Worm (Caenorhabditis elegans) whole organism, late embryonic: ENCODE data around the gene ZK867.2.

Source experiments
- C08G9.2 ChIP-seq: sonication (generic microtip); optimal IDR thresholded peaks from 2 replicates; lab custom pipeline; 2016; ENCODE audit warnings: mild to moderate bottlenecking, missing genetic modification characterization, moderate library complexity, missing compliant biosample characterization
- F13H6.1 ChIP-seq: sonication (generic microtip); optimal IDR thresholded peaks from 2 replicates; lab custom pipeline; 2016; ENCODE audit warnings: missing genetic modification characterization, missing compliant biosample characterization
- K02D7.2 ChIP-seq: sonication (generic microtip); optimal IDR thresholded peaks from 2 replicates; lab custom pipeline; 2017; ENCODE audit warnings: mild to moderate bottlenecking, missing genetic modification characterization, missing compliant biosample characterization
- K09A11.1 ChIP-seq: sonication (generic microtip); optimal IDR thresholded peaks from 2 replicates; lab custom pipeline; 2017; ENCODE audit warnings: antibody characterized with exemption, mild to moderate bottlenecking, missing genetic modification characterization, missing compliant biosample characterization; ENCODE audit not compliant: insufficient read depth
- Y22D7AL.16 ChIP-seq: sonication (generic microtip); optimal IDR thresholded peaks from 2 replicates; lab custom pipeline; 2016; ENCODE audit warnings: missing genetic modification characterization, missing compliant biosample characterization
- ama-1 ChIP-seq: fragments of 150-350 bp; optimal IDR thresholded peaks from 2 replicates; lab custom pipeline; 2014
- ceh-14 ChIP-seq: sonication (generic microtip); optimal IDR thresholded peaks from 2 replicates; lab custom pipeline; 2016; ENCODE audit warnings: missing genotype, missing genetic modification characterization, missing compliant biosample characterization
- ceh-18 ChIP-seq: sonication (generic microtip); optimal IDR thresholded peaks from 2 replicates; lab custom pipeline; 2016; ENCODE audit warnings: missing genetic modification characterization, missing compliant biosample characterization
- ceh-19 ChIP-seq: fragments of 200-800 bp; sonication (Bioruptor generic); optimal IDR thresholded peaks from 2 replicates; lab custom pipeline; 2018; ENCODE audit warnings: mild to moderate bottlenecking, missing genetic modification characterization, missing compliant biosample characterization
- ceh-2 ChIP-seq: sonication (generic microtip); optimal IDR thresholded peaks from 2 replicates; lab custom pipeline; 2016; ENCODE audit warnings: missing genotype, missing genetic modification characterization, missing compliant biosample characterization
- ceh-22 ChIP-seq: sonication (generic microtip); optimal IDR thresholded peaks from 2 replicates; lab custom pipeline; 2017; ENCODE audit warnings: missing biosample characterization, missing genetic modification characterization
- ceh-24 ChIP-seq: sonication (generic microtip); optimal IDR thresholded peaks from 2 replicates; lab custom pipeline; 2016; ENCODE audit warnings: mild to moderate bottlenecking, missing genetic modification characterization, missing compliant biosample characterization
- ceh-30 ChIP-seq: fragments of 150-350 bp; optimal IDR thresholded peaks from 2 replicates; lab custom pipeline; 2014; ENCODE audit warnings: missing biosample characterization, missing genetic modification characterization
- ceh-34 ChIP-seq: sonication (generic microtip); optimal IDR thresholded peaks from 2 replicates; lab custom pipeline; 2016; ENCODE audit warnings: mild to moderate bottlenecking, missing genetic modification characterization, missing compliant biosample characterization
- ceh-45 ChIP-seq: fragments of 200-800 bp; sonication (Bioruptor generic); IDR thresholded peaks from 2 replicates; pipeline ENCODE4 v1.3.6; 2022; ENCODE audit warnings: missing genetic modification reagents, missing genetic modification characterization, missing compliant biosample characterization
- ceh-48 ChIP-seq: sonication (generic microtip); optimal IDR thresholded peaks from 2 replicates; lab custom pipeline; 2016; ENCODE audit warnings: missing genetic modification characterization, inconsistent platforms, missing compliant biosample characterization
- ceh-6 ChIP-seq: fragments of 200-800 bp; sonication (Bioruptor generic); optimal IDR thresholded peaks from 2 replicates; lab custom pipeline; 2018; ENCODE audit warnings: mild to moderate bottlenecking, missing genetic modification characterization, missing compliant biosample characterization
- ceh-9 ChIP-seq: sonication (generic microtip); optimal IDR thresholded peaks from 2 replicates; lab custom pipeline; 2016; ENCODE audit warnings: mild to moderate bottlenecking, missing genetic modification characterization, inconsistent platforms, missing compliant biosample characterization
- che-1 ChIP-seq: sonication (generic microtip); optimal IDR thresholded peaks from 2 replicates; lab custom pipeline; 2016; ENCODE audit warnings: mild to moderate bottlenecking, missing genetic modification characterization, missing compliant biosample characterization
- dve-1 ChIP-seq: sonication (generic microtip); optimal IDR thresholded peaks from 2 replicates; lab custom pipeline; 2017; ENCODE audit warnings: antibody characterized with exemption, mild to moderate bottlenecking, missing genetic modification characterization, missing compliant biosample characterization
- elt-4 ChIP-seq: sonication (generic microtip); optimal IDR thresholded peaks from 2 replicates; lab custom pipeline; 2016; ENCODE audit warnings: missing genetic modification characterization, missing compliant biosample characterization
- ets-4 ChIP-seq: sonication (generic microtip); optimal IDR thresholded peaks from 2 replicates; lab custom pipeline; 2016; ENCODE audit warnings: missing genetic modification characterization, missing compliant biosample characterization
- eyg-1 ChIP-seq: sonication (generic microtip); optimal IDR thresholded peaks from 2 replicates; lab custom pipeline; 2016; ENCODE audit warnings: missing genotype, missing genetic modification characterization, missing compliant biosample characterization
- fkh-10 ChIP-seq: fragments of 150-350 bp; optimal IDR thresholded peaks from 2 replicates; lab custom pipeline; 2014; ENCODE audit warnings: missing biosample characterization, missing genetic modification reagents, missing genetic modification characterization
- fkh-6 ChIP-seq: sonication (generic microtip); optimal IDR thresholded peaks from 2 replicates; lab custom pipeline; 2016; ENCODE audit warnings: missing genetic modification characterization, missing compliant biosample characterization
- gmeb-2 ChIP-seq: sonication (generic microtip); optimal IDR thresholded peaks from 2 replicates; lab custom pipeline; 2016; ENCODE audit warnings: missing genetic modification characterization, inconsistent platforms, missing compliant biosample characterization
- hlh-13 ChIP-seq: fragments of 200-800 bp; sonication (Bioruptor generic); optimal IDR thresholded peaks from 2 replicates; lab custom pipeline; 2018; ENCODE audit warnings: mild to moderate bottlenecking, missing genetic modification characterization, missing compliant biosample characterization
- hlh-15 ChIP-seq: sonication (generic microtip); optimal IDR thresholded peaks from 2 replicates; lab custom pipeline; 2016; ENCODE audit warnings: missing genetic modification characterization, missing compliant biosample characterization
- lim-6 ChIP-seq: sonication (generic microtip); optimal IDR thresholded peaks from 2 replicates; lab custom pipeline; 2016; ENCODE audit warnings: missing genetic modification characterization, missing compliant biosample characterization
- lin-11 ChIP-seq: fragments of 200-800 bp; sonication (Bioruptor generic); optimal IDR thresholded peaks from 2 replicates; lab custom pipeline; 2018; ENCODE audit warnings: mild to moderate bottlenecking, missing genetic modification characterization, missing compliant biosample characterization
- madf-2 ChIP-seq: sonication (generic microtip); optimal IDR thresholded peaks from 2 replicates; lab custom pipeline; 2017; ENCODE audit warnings: missing genetic modification characterization, missing compliant biosample characterization
- mec-3 ChIP-seq: sonication (generic microtip); optimal IDR thresholded peaks from 2 replicates; lab custom pipeline; 2016; ENCODE audit warnings: borderline replicate concordance, missing genetic modification characterization, missing compliant biosample characterization
- nhr-11 ChIP-seq: fragments of 150-350 bp; optimal IDR thresholded peaks from 2 replicates; lab custom pipeline; 2014; ENCODE audit warnings: missing biosample characterization, missing genetic modification characterization
- odd-2 ChIP-seq: sonication (generic microtip); optimal IDR thresholded peaks from 2 replicates; lab custom pipeline; 2017; ENCODE audit warnings: antibody characterized with exemption, mild to moderate bottlenecking, missing genetic modification characterization, missing compliant biosample characterization
- pag-3 ChIP-seq: sonication (generic microtip); optimal IDR thresholded peaks from 2 replicates; lab custom pipeline; 2016; ENCODE audit warnings: missing compliant biosample characterization, missing genetic modification characterization, borderline replicate concordance
- pat-9 ChIP-seq: fragments of 200-800 bp; sonication (Bioruptor generic); optimal IDR thresholded peaks from 2 replicates; lab custom pipeline; 2018; ENCODE audit warnings: mild to moderate bottlenecking, missing genetic modification characterization, moderate library complexity, missing compliant biosample characterization
- pax-1 ChIP-seq: fragments of 150-350 bp; optimal IDR thresholded peaks from 2 replicates; lab custom pipeline; 2014; ENCODE audit warnings: missing biosample characterization, missing genetic modification characterization
- pqm-1 ChIP-seq: sonication (generic microtip); optimal IDR thresholded peaks from 2 replicates; lab custom pipeline; 2016; ENCODE audit warnings: missing genetic modification characterization, missing compliant biosample characterization
- ref-2 ChIP-seq: sonication (generic microtip); optimal IDR thresholded peaks from 2 replicates; lab custom pipeline; 2016; ENCODE audit warnings: missing genetic modification characterization, missing compliant biosample characterization
- rnt-1 ChIP-seq: sonication (generic microtip); optimal IDR thresholded peaks from 2 replicates; lab custom pipeline; 2016; ENCODE audit warnings: missing genetic modification characterization, missing compliant biosample characterization
- sdc-2 ChIP-seq: sonication (generic microtip); optimal IDR thresholded peaks from 2 replicates; lab custom pipeline; 2016; ENCODE audit warnings: missing genotype, missing genetic modification characterization, missing compliant biosample characterization
- sox-2 ChIP-seq: fragments of 200-800 bp; sonication (Bioruptor generic); IDR thresholded peaks from 2 replicates; pipeline ENCODE4 v1.3.6; 2022; ENCODE audit warnings: missing genetic modification reagents, missing genetic modification characterization, missing compliant biosample characterization
- sox-4 ChIP-seq: sonication (generic microtip); optimal IDR thresholded peaks from 2 replicates; lab custom pipeline; 2017; ENCODE audit warnings: mild to moderate bottlenecking, missing genetic modification characterization, inconsistent platforms, missing compliant biosample characterization
- syd-9 ChIP-seq: sonication (generic microtip); optimal IDR thresholded peaks from 2 replicates; lab custom pipeline; 2016; ENCODE audit warnings: mild to moderate bottlenecking, missing genetic modification characterization, moderate library complexity, missing compliant biosample characterization
- tbx-2 ChIP-seq: sonication (generic microtip); optimal IDR thresholded peaks from 2 replicates; lab custom pipeline; 2016; ENCODE audit warnings: missing genetic modification characterization, missing compliant biosample characterization
- ttx-3 ChIP-seq: sonication (generic microtip); optimal IDR thresholded peaks from 2 replicates; lab custom pipeline; 2016; ENCODE audit warnings: missing genetic modification reagents, missing genetic modification characterization, missing compliant biosample characterization
- unc-42 ChIP-seq: sonication (generic microtip); optimal IDR thresholded peaks from 2 replicates; lab custom pipeline; 2016; ENCODE audit warnings: missing genotype, missing genetic modification characterization, missing compliant biosample characterization
- unc-55 ChIP-seq: sonication (generic microtip); optimal IDR thresholded peaks from 2 replicates; lab custom pipeline; 2017; ENCODE audit warnings: missing biosample characterization, missing genetic modification reagents, missing genetic modification characterization
- zip-5 ChIP-seq: sonication (generic microtip); optimal IDR thresholded peaks from 2 replicates; lab custom pipeline; 2016; ENCODE audit warnings: missing genetic modification characterization, missing compliant biosample characterization

ZK867.2 gene

ce11 chrX:7254558-7254957 is 48.0 kb downstream of the ZK867.2 start, which contains the start of gene F46H5.4 (continued):
- TF ChIP-seq pax-1 (tag; lab: Kevin White, UChicago) (no peak), madf-2 (tag; lab: Kevin White, UChicago) (no peak), unc-42 (tag; lab: Kevin White, UChicago) (peak; percentile 56), zip-5 (tag; lab: Kevin White, UChicago) (no peak), mec-3 (tag; lab: Kevin White, UChicago) (no peak), ceh-22 (tag; lab: Kevin White, UChicago) (no peak), ceh-2 (tag; lab: Kevin White, UChicago) (peak; percentile 4), ceh-19 (GFP tag; lab: Kevin White, UChicago) (peak; percentile 35), pqm-1 (tag; lab: Kevin White, UChicago) (no peak), ceh-48 (no peak), ceh-18 (tag; lab: Kevin White, UChicago) (peak; percentile 2), hlh-15 (no peak), ttx-3 (tag; lab: Kevin White, UChicago) (no peak), ceh-45 (GFP tag; lab: Robert Waterston, UW) (no peak), ceh-34 (tag; lab: Kevin White, UChicago) (no peak), dve-1 (tag; lab: Kevin White, UChicago) (no peak), ref-2 (tag; lab: Kevin White, UChicago) (peak; percentile 49), ama-1 (lab: Kevin White, UChicago) (no peak), K09A11.1 (tag; lab: Kevin White, UChicago) (no peak), elt-4 (no peak), rnt-1 (tag; lab: Kevin White, UChicago) (no peak), che-1 (tag; lab: Kevin White, UChicago) (no peak), gmeb-2 (no peak), sox-4 (tag; lab: Kevin White, UChicago) (no peak), syd-9 (tag; lab: Kevin White, UChicago) (no peak), odd-2 (tag; lab: Kevin White, UChicago) (no peak), fkh-10 (GFP tag; lab: Kevin White, UChicago) (no peak), K02D7.2 (tag; lab: Kevin White, UChicago) (no peak), Y22D7AL.16 (tag; lab: Kevin White, UChicago) (no peak), pat-9 (tag; lab: Kevin White, UChicago) (no peak), pag-3 (no peak), ceh-6 (GFP tag; lab: Kevin White, UChicago) (no peak), ceh-24 (no peak), ets-4 (tag; lab: Kevin White, UChicago) (no peak), C08G9.2 (tag; lab: Kevin White, UChicago) (no peak), eyg-1 (no peak), sdc-2 (peak; percentile 48), ceh-9 (no peak), lim-6 (tag; lab: Kevin White, UChicago) (no peak), tbx-2 (peak; percentile 50), F13H6.1 (tag; lab: Kevin White, UChicago) (no peak), ceh-30 (tag; lab: Kevin White, UChicago) (no peak), nhr-11 (tag; lab: Kevin White, UChicago) (no peak), unc-55 (GFP tag; lab: Kevin White, UChicago) (no peak), lin-11 (tag; lab: Kevin White, UChicago) (no peak), sox-2 (no peak), ceh-14 (tag; lab: Kevin White, UChicago) (no peak), hlh-13 (GFP tag; lab: Kevin White, UChicago) (no peak), fkh-6 (tag; lab: Kevin White, UChicago) (no peak)
